5 worm cellular contexts compared by ENCODE assay signal in the genomic region with DNA sequence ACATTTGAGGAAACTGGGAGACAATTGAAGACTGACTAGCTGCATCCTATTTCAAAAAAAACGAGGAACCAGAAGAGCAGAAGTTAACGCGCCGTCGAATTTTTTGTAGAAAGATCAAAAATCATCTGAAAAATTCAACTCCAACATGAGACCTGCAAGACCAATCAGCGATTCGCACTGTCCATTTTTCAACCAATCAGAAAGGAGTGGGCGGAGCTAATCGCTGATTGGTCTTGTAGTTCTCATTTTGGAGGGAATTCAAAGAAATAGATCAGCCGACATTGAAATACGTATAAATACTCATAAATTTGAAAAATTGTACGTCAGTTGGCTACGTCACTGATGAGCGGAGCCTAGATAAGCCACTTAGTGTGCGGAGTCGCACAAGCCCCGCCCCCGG.
TF ChIP-seq lines count a peak whose summit lies in the region.

No protein-coding gene starts in this region.

TF ChIP-seq in whole organism, L1 larva, 84 proteins besides CTCF, POLR2A, EP300 and RAD21:
- TF ChIP-seq egl-27 (tag; optimal IDR thresholded peaks at IDR 0.05; lab: Kevin White, UChicago), result no peak
- no peak for TF ChIP-seq efl-1 (optimal IDR thresholded peaks at IDR 0.05; lab: Kevin White, UChicago)
- TF ChIP-seq efl-1 (GFP tag; optimal IDR thresholded peaks at IDR 0.05 in 1 of 2; lab: Kevin White, UChicago), result peak; percentile 21 to 81

TF ChIP-seq in whole organism, L3 larva, 47 proteins besides CTCF, POLR2A, EP300 and RAD21:
- TF ChIP-seq ZK546.5 (tag; optimal IDR thresholded peaks at IDR 0.05; lab: Kevin White, UChicago) (no peak), nfya-1 (tag; optimal IDR thresholded peaks at IDR 0.05; lab: Kevin White, UChicago; ENCODE audit: insufficient read depth) (peak; percentile 89)

TF ChIP-seq in whole organism, L4 larva, 104 proteins besides CTCF, POLR2A, EP300 and RAD21:
- TF ChIP-seq jun-1 (tag; optimal IDR thresholded peaks at IDR 0.05; lab: Kevin White, UChicago) (no peak), aha-1 (tag; lab: Kevin White, UChicago) (peak; percentile 46)

TF ChIP-seq in whole organism, late embryonic, 69 proteins besides CTCF, POLR2A, EP300 and RAD21:
- TF ChIP-seq nfya-1 (tag; optimal IDR thresholded peaks at IDR 0.05; lab: Kevin White, UChicago) (peak; percentile 55), zip-5 (tag; optimal IDR thresholded peaks at IDR 0.05; lab: Kevin White, UChicago) (no peak)

TF ChIP-seq in whole organism, young adult, 124 proteins besides CTCF, POLR2A, EP300 and RAD21:
- TF ChIP-seq ceh-91 (GFP tag; IDR thresholded peaks at IDR 0.05; lab: Robert Waterston, UW), result no peak
- TF ChIP-seq nfyb-1 (GFP tag; IDR thresholded peaks at IDR 0.05; lab: Robert Waterston, UW), result 0 out of 2 replicates have a peak, but pooled peaks have one; percentile 40
TF ChIP-seq in whole organism, young adult: peak in this region for 1.
